Worm (Caenorhabditis elegans) whole organism, midembryonic: ENCODE results near the gene C26G2.2.

ENCODE experiments used
- cog-1 ChIP-seq: sonication (generic microtip); optimal IDR thresholded peaks from 2 replicates; lab custom pipeline; 2016; ENCODE audit warnings: missing genetic modification characterization, missing compliant biosample characterization
- flt-1 ChIP-seq: fragments of 200-800 bp; sonication (Bioruptor generic); IDR thresholded peaks from 2 replicates; pipeline ENCODE4 v1.3.6; 2022; ENCODE audit warnings: missing genetic modification characterization, missing compliant biosample characterization
- med-1 ChIP-seq: sonication (generic microtip); optimal IDR thresholded peaks from 2 replicates; lab custom pipeline; 2017; ENCODE audit warnings: missing genetic modification characterization, mild to moderate bottlenecking, missing compliant biosample characterization, antibody characterized with exemption, missing genetic modification reagents; ENCODE audit not compliant: insufficient read depth
- ref-1 ChIP-seq: fragments of 200-800 bp; sonication (Bioruptor generic); conservative IDR thresholded peaks from 2 replicates; pipeline ENCODE4 v1.3.6; 2022; ENCODE audit warnings: missing genetic modification reagents, missing genetic modification characterization, missing compliant biosample characterization
- tab-1 ChIP-seq: fragments of 200-800 bp; sonication (Bioruptor generic); IDR thresholded peaks from 2 replicates; pipeline ENCODE4 v1.3.6; 2022; ENCODE audit warnings: missing genetic modification characterization, missing compliant biosample characterization

DNA sequence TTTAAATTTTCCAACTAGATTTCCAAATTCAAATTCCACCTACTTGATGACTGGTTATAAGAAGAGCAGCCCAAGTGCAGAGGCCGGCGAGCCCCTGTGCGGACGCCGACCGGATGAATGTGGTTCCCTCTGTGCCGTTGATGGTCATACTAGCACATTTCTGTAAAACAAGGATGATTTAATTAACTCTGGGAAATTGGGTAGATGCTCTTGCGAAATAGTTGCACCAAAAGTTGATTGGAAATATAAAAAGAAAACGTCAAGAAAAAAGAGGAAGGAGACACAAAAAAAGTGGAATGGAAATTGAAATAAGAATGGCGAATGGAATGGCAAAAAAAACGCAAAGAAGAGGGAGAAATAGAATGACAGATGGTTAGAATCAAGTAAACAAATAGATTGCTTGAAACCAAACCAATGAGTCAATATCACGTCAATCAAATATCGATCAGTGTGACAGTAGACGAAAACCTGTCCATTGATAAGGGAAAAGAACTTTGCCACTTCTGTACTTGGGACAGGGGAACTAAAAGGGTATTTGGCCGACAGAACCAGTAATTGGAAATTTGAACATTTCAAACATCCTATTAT, 42.7 kb downstream of the C26G2.2 start, which contains the start of gene tmem-184:
- TF ChIP-seq med-1 (GFP tag; lab: Kevin White, UChicago) (no peak), flt-1 (GFP tag; lab: Robert Waterston, UW) (no peak), ref-1 (GFP tag; lab: Robert Waterston, UW) (no peak), cog-1 (tag; lab: Kevin White, UChicago) (no peak), tab-1 (no peak)
